Worm (Caenorhabditis elegans) whole organism, young adult: ENCODE data around the gene D1022.2.
"Not testable (repeated sequence)": the region's sequence is repeated elsewhere in the genome, so short reads cannot be mapped to it uniquely, and the experiment has no call there.

Source experiments
- C17E4.6 ChIP-seq: fragments of 200-800 bp; sonication (Bioruptor generic); IDR thresholded peaks from 2 replicates; pipeline ENCODE4 v1.3.6; 2022; ENCODE audit warnings: missing genetic modification reagents, missing genetic modification characterization, missing compliant biosample characterization
- akir-1 ChIP-seq: fragments of 200-800 bp; sonication (Bioruptor generic); optimal IDR thresholded peaks from 2 replicates; lab custom pipeline; 2018; ENCODE audit warnings: mild to moderate bottlenecking, missing genetic modification characterization, moderate library complexity, missing compliant biosample characterization
- him-1 ChIP-seq: sonication (generic microtip); optimal IDR thresholded peaks from 2 replicates; lab custom pipeline; 2016; ENCODE audit warnings: missing genotype, missing genetic modification reagents, missing genetic modification characterization, missing compliant biosample characterization
- madf-10 ChIP-seq: sonication (generic microtip); optimal IDR thresholded peaks from 2 replicates; lab custom pipeline; 2016; ENCODE audit warnings: mild to moderate bottlenecking, missing genetic modification characterization, missing compliant biosample characterization
- unc-130 ChIP-seq: sonication (generic microtip); optimal IDR thresholded peaks from 2 replicates; lab custom pipeline; 2016; ENCODE audit warnings: missing genetic modification reagents, missing genetic modification characterization, missing compliant biosample characterization

DNA sequence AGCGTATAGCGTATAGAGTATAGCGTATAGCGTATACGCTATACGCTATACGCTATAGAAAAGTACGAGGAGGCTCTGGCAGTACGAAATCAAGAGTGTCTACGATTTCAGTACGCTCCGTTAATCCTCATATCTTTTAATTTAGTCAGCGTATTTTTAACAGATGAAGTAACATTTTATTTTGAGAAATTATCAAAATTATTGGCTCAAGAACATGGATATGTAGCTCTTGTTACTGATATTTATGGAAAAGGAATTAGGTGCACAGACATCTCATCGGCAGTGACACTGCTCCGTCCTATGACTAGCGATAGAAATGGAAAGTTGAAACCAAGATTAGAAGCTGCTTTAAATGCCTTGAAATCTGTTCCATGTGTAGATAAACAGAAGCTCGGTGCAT is 24.3 kb upstream of the D1022.2 start, which contains the start of gene K02A2.1:
- TF ChIP-seq madf-10; akir-1 (GFP tag; lab: Kevin White, UChicago); C17E4.6 (GFP tag; lab: Robert Waterston, UW); unc-130 (GFP tag; lab: Kevin White, UChicago); him-1 (tag; lab: Kevin White, UChicago): not testable (repeated sequence)
